Worm (Caenorhabditis elegans) whole organism, L4 larva: Measurements from ENCODE around the gene F09E5.8.

Source experiments
- ama-1 ChIP-seq: fragments of 150-350 bp; optimal IDR thresholded peaks from 2 replicates; lab custom pipeline; 2014; ENCODE audit warnings: inconsistent platforms, mixed read lengths
- daf-12 ChIP-seq: fragments of 150-350 bp; optimal IDR thresholded peaks from 2 replicates; lab custom pipeline; 2014; ENCODE audit warnings: missing biosample characterization, missing genetic modification reagents, missing genetic modification characterization
- dmd-6 ChIP-seq: fragments of 200-800 bp; sonication (Bioruptor generic); IDR thresholded peaks from 2 replicates; pipeline ENCODE4 v1.3.6; 2022; ENCODE audit warnings: missing genetic modification reagents, missing genetic modification characterization, missing compliant biosample characterization
- egl-27 ChIP-seq: sonication (generic microtip); optimal IDR thresholded peaks from 3 replicates; lab custom pipeline; 2017; ENCODE audit warnings: missing biosample characterization, missing genetic modification reagents, missing genetic modification characterization
- lin-39 ChIP-seq: fragments of 150-350 bp; optimal IDR thresholded peaks from 2 replicates; lab custom pipeline; 2014; ENCODE audit warnings: missing biosample characterization, missing genetic modification reagents, missing genetic modification characterization
- unc-39 ChIP-seq: sonication (generic microtip); optimal IDR thresholded peaks from 2 replicates; lab custom pipeline; 2017; ENCODE audit warnings: missing biosample characterization, missing genetic modification characterization
- unc-62 ChIP-seq, 3 experiments: fragments of 150-350 bp in 1 of 3; sonication (generic microtip); optimal IDR thresholded peaks in 2 of 3; peaks in 1 of 3; 1 replicate in 1 of 3; 2 replicates in 2 of 3; lab custom pipeline; 2014 to 2017; ENCODE audit warnings: missing biosample characterization in 3 of 3, missing genetic modification characterization in 3 of 3, missing genetic modification reagents in 3 of 3, missing genotype in 1 of 3

- TF ChIP-seq ama-1 (lab: Kevin White, UChicago), result peak; percentile 70
- TF ChIP-seq unc-39 (tag; lab: Kevin White, UChicago), result no peak
- TF ChIP-seq daf-12 (tag; lab: Kevin White, UChicago), result no peak
- TF ChIP-seq dmd-6, result peak; percentile 52
- TF ChIP-seq unc-62 (GFP tag; optimal IDR thresholded peaks at IDR 0.05 in 1 of 2; lab: Kevin White, UChicago), result peak in 1 of 2 experiments; percentile 19
- no peak for TF ChIP-seq unc-62 (tag; optimal IDR thresholded peaks at IDR 0.05; lab: Kevin White, UChicago)
- no peak for TF ChIP-seq egl-27 (tag; lab: Kevin White, UChicago)
- TF ChIP-seq lin-39 (tag; lab: Kevin White, UChicago), result no peak
Observed at ce11 chrII:5379614-5380077, 29.2 kb downstream of the F09E5.8 start, which contains the start of gene pkc-3.
